Fruit fly (Drosophila melanogaster) whole organism, embryonic: ENCODE data around the gene ct.

ENCODE experiments used
- Atf3 ChIP-seq: fragments of 200-800 bp; sonication (Bioruptor generic); optimal IDR thresholded peaks from 3 replicates; lab custom pipeline; 2016; ENCODE audit warnings: missing biosample characterization, missing genetic modification characterization
- Awh ChIP-seq: fragments of 200-800 bp; sonication (Bioruptor generic); IDR thresholded peaks from 2 replicates; pipeline ENCODE4, ENCODE4 v1.3.6; 2022; ENCODE audit warnings: missing biosample characterization, missing genetic modification characterization
- CG11504 ChIP-seq: fragments of 200-800 bp; sonication (Bioruptor generic); optimal IDR thresholded peaks from 3 replicates; lab custom pipeline; 2019; ENCODE audit warnings: missing biosample characterization, mild to moderate bottlenecking, missing genetic modification characterization, moderate library complexity
- CG12659 ChIP-seq: fragments of 200-800 bp; sonication (Bioruptor generic); optimal IDR thresholded peaks from 3 replicates; lab custom pipeline; 2017; ENCODE audit warnings: mild to moderate bottlenecking, missing biosample characterization, missing genetic modification reagents, missing genetic modification characterization
- CG1602 ChIP-seq: fragments of 200-800 bp; sonication (Bioruptor generic); optimal IDR thresholded peaks from 3 replicates; lab custom pipeline; 2016; ENCODE audit warnings: missing biosample characterization, missing genetic modification characterization
- CG17186 ChIP-seq: fragments of 200-800 bp; sonication (Bioruptor generic); optimal IDR thresholded peaks from 3 replicates; lab custom pipeline; 2017; ENCODE audit warnings: missing biosample characterization, missing genetic modification reagents, missing genetic modification characterization
- CG17328 ChIP-seq: fragments of 200-800 bp; sonication (Bioruptor generic); IDR thresholded peaks from 2 replicates; pipeline ENCODE4 v1.3.6; 2022; ENCODE audit warnings: missing biosample characterization, missing genetic modification characterization
- CG17612 ChIP-seq: fragments of 200-800 bp; sonication (Bioruptor generic); IDR thresholded peaks from 2 replicates; pipeline ENCODE4 v1.3.6; 2022; ENCODE audit warnings: missing biosample characterization, missing genetic modification characterization
- CG1832 ChIP-seq: fragments of 200-800 bp; sonication (Bioruptor generic); optimal IDR thresholded peaks from 2 replicates; lab custom pipeline; 2017; ENCODE audit warnings: missing biosample characterization, mild to moderate bottlenecking, missing genetic modification characterization, inconsistent platforms
- CG2129 ChIP-seq: fragments of 200-800 bp; sonication (Bioruptor generic); IDR thresholded peaks from 2 replicates; pipeline ENCODE4 v1.3.6; 2022; ENCODE audit warnings: missing biosample characterization, missing genetic modification characterization; ENCODE audit not compliant: partially characterized antibody
- CG31224 ChIP-seq: fragments of 200-800 bp; sonication (Bioruptor generic); IDR thresholded peaks from 2 replicates; pipeline ENCODE4 v1.3.6; 2022; ENCODE audit warnings: missing biosample characterization, missing genetic modification characterization
- CG33213 ChIP-seq: fragments of 200-800 bp; sonication (Bioruptor generic); optimal IDR thresholded peaks from 3 replicates; lab custom pipeline; 2016; ENCODE audit warnings: missing biosample characterization, missing genetic modification characterization
- CG34224 ChIP-seq: fragments of 200-800 bp; sonication (Bioruptor generic); IDR thresholded peaks from 3 replicates; pipeline ENCODE4 v1.3.6; 2022; ENCODE audit warnings: missing biosample characterization, missing genetic modification characterization; ENCODE audit not compliant: partially characterized antibody
- CG5245 ChIP-seq: fragments of 200-800 bp; sonication (Bioruptor generic); optimal IDR thresholded peaks from 3 replicates; lab custom pipeline; 2016; ENCODE audit warnings: missing biosample characterization, missing genetic modification characterization
- CG6813 ChIP-seq: fragments of 200-800 bp; sonication (Bioruptor generic); optimal IDR thresholded peaks from 2 replicates; lab custom pipeline; 2017; ENCODE audit warnings: missing biosample characterization, missing genetic modification characterization, mild to moderate bottlenecking, moderate library complexity, missing genetic modification reagents
- CG7786 ChIP-seq: fragments of 200-800 bp; sonication (Bioruptor generic); optimal IDR thresholded peaks from 2 replicates; lab custom pipeline; 2016; ENCODE audit warnings: missing biosample characterization, missing genetic modification characterization
- CG8478 ChIP-seq: fragments of >200 bp; optimal IDR thresholded peaks from 2 replicates; lab custom pipeline; 2018
- CG9932 ChIP-seq: fragments of 200-800 bp; sonication (Bioruptor generic); IDR thresholded peaks from 2 replicates; pipeline ENCODE4 v1.3.6; 2022; ENCODE audit warnings: missing biosample characterization, missing genetic modification characterization
- Camta ChIP-seq: fragments of 200-800 bp; sonication (Bioruptor generic); optimal IDR thresholded peaks from 2 replicates; lab custom pipeline; 2016; ENCODE audit warnings: missing biosample characterization, missing genetic modification characterization
- D19A ChIP-seq: fragments of 200-800 bp; optimal IDR thresholded peaks from 3 replicates; lab custom pipeline; 2019; ENCODE audit warnings: missing biosample characterization, mild to moderate bottlenecking, missing genetic modification characterization, moderate library complexity
- Doc2 ChIP-seq: fragments of 200-800 bp; sonication (Bioruptor generic); IDR thresholded peaks from 2 replicates; pipeline ENCODE4 v1.3.6; 2022; ENCODE audit warnings: missing biosample characterization, missing genetic modification characterization
- Dref ChIP-seq: fragments of 200-800 bp; sonication (Bioruptor generic); IDR thresholded peaks from 2 replicates; pipeline ENCODE4 v1.3.6; 2022; ENCODE audit warnings: missing biosample characterization, missing genetic modification characterization
- Gug ChIP-seq: fragments of 200-800 bp; sonication (Bioruptor generic); IDR thresholded peaks from 4 replicates; pipeline ENCODE4 v1.3.6; 2022; ENCODE audit warnings: missing biosample characterization, missing genetic modification characterization
- Hey ChIP-seq: fragments of 200-800 bp; sonication (Bioruptor generic); optimal IDR thresholded peaks from 3 replicates; lab custom pipeline; 2018; ENCODE audit warnings: missing biosample characterization, mild to moderate bottlenecking, missing genetic modification characterization
- Myb ChIP-seq: fragments of 200-800 bp; sonication (Bioruptor generic); optimal IDR thresholded peaks from 2 replicates; lab custom pipeline; 2016; ENCODE audit warnings: missing biosample characterization, missing genetic modification characterization
- Ravus ChIP-seq: fragments of 200-800 bp; sonication (Bioruptor generic); IDR thresholded peaks from 2 replicates; pipeline ENCODE4 v1.3.6; 2022; ENCODE audit warnings: missing biosample characterization, missing genetic modification characterization
- Sox102F ChIP-seq: fragments of 200-800 bp; sonication (Bioruptor generic); optimal IDR thresholded peaks from 2 replicates; lab custom pipeline; 2018; ENCODE audit warnings: missing biosample characterization, mild to moderate bottlenecking, missing genetic modification characterization, moderate library complexity
- amos ChIP-seq: fragments of 200-800 bp; sonication (Bioruptor generic); IDR thresholded peaks from 2 replicates; pipeline ENCODE4 v1.3.6; 2022; ENCODE audit warnings: missing biosample characterization, missing genetic modification characterization; ENCODE audit not compliant: partially characterized antibody
- ato ChIP-seq: fragments of 200-800 bp; sonication (Bioruptor generic); IDR thresholded peaks from 2 replicates; pipeline ENCODE4 v1.3.6; 2022; ENCODE audit warnings: missing biosample characterization, missing genetic modification characterization; ENCODE audit not compliant: partially characterized antibody
- bbx ChIP-seq: fragments of 200-800 bp; sonication (Bioruptor generic); IDR thresholded peaks from 2 replicates; pipeline ENCODE4 v1.3.6; 2022; ENCODE audit warnings: missing biosample characterization, missing genetic modification characterization; ENCODE audit not compliant: partially characterized antibody
- bcd ChIP-seq: fragments of 200-800 bp; sonication (Bioruptor generic); optimal IDR thresholded peaks from 2 replicates; lab custom pipeline; 2017; ENCODE audit warnings: missing biosample characterization, mild to moderate bottlenecking, missing genetic modification characterization
- dati ChIP-seq: fragments of 200-800 bp; sonication (Bioruptor generic); IDR thresholded peaks from 2 replicates; pipeline ENCODE4 v1.3.6; 2022; ENCODE audit warnings: missing biosample characterization, missing genetic modification characterization
- dpn ChIP-seq, 2 experiments: fragments of 200-800 bp; sonication (Bioruptor generic); optimal IDR thresholded peaks; 3 replicates each; lab custom pipeline; 2016; ENCODE audit warnings: missing biosample characterization in 2 of 2, missing genetic modification characterization in 2 of 2
- ems ChIP-seq: fragments of 200-800 bp; sonication (Bioruptor generic); optimal IDR thresholded peaks from 3 replicates; lab custom pipeline; 2016; ENCODE audit warnings: missing biosample characterization, missing genetic modification characterization
- en ChIP-seq: fragments of 200-800 bp; sonication (Bioruptor generic); optimal IDR thresholded peaks from 2 replicates; lab custom pipeline; 2016; ENCODE audit warnings: missing biosample characterization, missing genetic modification characterization
- gcm2 ChIP-seq: fragments of 200-800 bp; sonication (Bioruptor generic); optimal IDR thresholded peaks from 2 replicates; lab custom pipeline; 2016; ENCODE audit warnings: missing biosample characterization, missing genetic modification characterization
- gfzf ChIP-seq: fragments of 200-800 bp; sonication (Bioruptor generic); optimal IDR thresholded peaks from 2 replicates; lab custom pipeline; 2016; ENCODE audit warnings: missing biosample characterization, mild to moderate bottlenecking, missing genetic modification characterization, moderate library complexity
- h ChIP-seq: fragments of >200 bp; optimal IDR thresholded peaks from 2 replicates; lab custom pipeline; 2017
- jumu ChIP-seq: fragments of 200-800 bp; sonication (Bioruptor generic); optimal IDR thresholded peaks from 3 replicates; lab custom pipeline; 2016; ENCODE audit warnings: missing biosample characterization, missing genetic modification characterization
- lmd ChIP-seq: fragments of 200-800 bp; sonication (Bioruptor generic); IDR thresholded peaks from 2 replicates; pipeline ENCODE4 v1.3.6; 2022; ENCODE audit warnings: missing biosample characterization, missing genetic modification characterization
- maf-S ChIP-seq: fragments of 200-800 bp; sonication (Bioruptor generic); optimal IDR thresholded peaks from 2 replicates; lab custom pipeline; 2016; ENCODE audit warnings: missing biosample characterization, missing genetic modification characterization
- nerfin-1 ChIP-seq: fragments of 200-800 bp; sonication (Bioruptor generic); optimal IDR thresholded peaks from 3 replicates; lab custom pipeline; 2019; ENCODE audit warnings: missing biosample characterization, mild to moderate bottlenecking, missing genetic modification characterization, moderate library complexity
- onecut ChIP-seq: fragments of 200-800 bp; sonication (Bioruptor generic); IDR thresholded peaks from 2 replicates; pipeline ENCODE4 v1.3.6; 2022; ENCODE audit warnings: missing biosample characterization, missing genetic modification characterization
- pnt ChIP-seq: fragments of 200-800 bp; sonication (Bioruptor generic); optimal IDR thresholded peaks from 3 replicates; lab custom pipeline; 2016; ENCODE audit warnings: missing biosample characterization, missing genetic modification characterization
- pros ChIP-seq: fragments of 200-800 bp; sonication (Bioruptor generic); optimal IDR thresholded peaks from 3 replicates; lab custom pipeline; 2019; ENCODE audit warnings: missing biosample characterization, mild to moderate bottlenecking, missing genetic modification characterization, moderate library complexity
- sens-2 ChIP-seq: fragments of 200-800 bp; sonication (Bioruptor generic); IDR thresholded peaks from 2 replicates; pipeline ENCODE4 v1.3.6; 2022; ENCODE audit warnings: missing biosample characterization, missing genetic modification characterization
- sisA ChIP-seq: fragments of 200-800 bp; sonication (Bioruptor generic); IDR thresholded peaks from 2 replicates; pipeline ENCODE4 v1.3.6; 2022; ENCODE audit warnings: missing biosample characterization, missing genetic modification characterization
- stwl ChIP-seq: fragments of 200-800 bp; sonication (Bioruptor generic); optimal IDR thresholded peaks from 3 replicates; lab custom pipeline; 2018; ENCODE audit warnings: missing biosample characterization, mild to moderate bottlenecking, missing genetic modification characterization, moderate library complexity
- tna ChIP-seq: fragments of 200-800 bp; sonication (Bioruptor generic); IDR thresholded peaks from 2 replicates; pipeline ENCODE4 v1.3.6; 2022; ENCODE audit warnings: missing biosample characterization, missing genetic modification characterization; ENCODE audit not compliant: partially characterized antibody

ct gene

DNA sequence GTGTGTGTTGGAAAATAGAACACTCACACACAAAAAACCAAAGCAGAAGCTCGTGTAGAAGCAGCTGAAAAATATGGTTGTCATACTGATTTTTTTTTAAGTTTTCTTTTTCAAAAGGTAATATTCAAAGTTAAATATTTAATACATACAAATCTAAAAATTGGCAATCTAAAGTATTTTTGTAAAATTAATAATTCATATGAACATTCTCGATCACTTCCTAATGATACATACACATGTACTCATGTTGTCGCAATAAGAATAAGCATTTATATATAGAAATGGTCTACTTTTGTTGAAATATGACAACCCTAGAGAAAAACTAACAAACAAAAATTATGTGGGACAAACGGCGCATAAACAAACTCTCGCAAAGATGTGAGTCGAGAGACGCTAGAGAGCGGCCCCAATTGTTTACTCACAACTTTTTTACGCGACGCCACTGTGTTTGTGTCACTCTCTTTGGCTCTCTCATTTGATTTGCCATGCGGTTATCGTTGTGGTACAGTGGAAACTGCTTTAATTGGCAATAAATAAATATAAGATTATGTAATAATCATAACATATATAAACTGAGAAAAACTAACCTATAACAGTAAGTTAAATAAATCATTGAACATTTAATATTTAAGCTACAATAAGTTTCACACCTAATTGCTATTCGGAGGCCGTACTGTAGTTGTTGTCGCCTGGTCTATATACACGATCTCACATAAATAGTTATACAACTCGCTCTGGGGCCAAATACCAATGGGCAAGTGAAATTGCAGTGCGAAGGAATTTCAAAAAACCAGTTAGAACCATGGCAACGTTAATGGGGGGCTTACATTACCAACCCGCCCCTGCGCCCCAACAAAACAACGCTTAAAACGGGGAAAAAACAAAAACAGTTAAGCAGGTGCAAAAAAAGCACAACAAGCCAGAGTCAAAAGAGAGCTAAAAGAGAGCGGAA is 98.4 kb downstream of the ct start (continued):
- peak; percentile 90 for TF ChIP-seq Doc2 (GFP tag; lab: Robert Waterston, UW)
- peak; percentile 41 for TF ChIP-seq CG33213 (GFP tag; lab: Kevin White, UChicago)
- peak; percentile 74 for TF ChIP-seq jumu (GFP tag; lab: Kevin White, UChicago)
- no peak for TF ChIP-seq gfzf
- no peak for TF ChIP-seq tna (GFP tag; lab: Robert Waterston, UW)
- TF ChIP-seq dati (GFP tag; lab: Robert Waterston, UW) = peak; percentile 95
- peak; percentile 34 for TF ChIP-seq stwl (tag; lab: Kevin White, UChicago)
- TF ChIP-seq Hey = peak; percentile 87
- TF ChIP-seq CG11504 (tag; lab: Kevin White, UChicago) = peak; percentile 97
- TF ChIP-seq CG31224 (GFP tag; lab: Robert Waterston, UW) = peak; percentile 96
- TF ChIP-seq CG1602 (GFP tag; lab: Kevin White, UChicago) = peak; percentile 94
- TF ChIP-seq onecut (GFP tag; lab: Robert Waterston, UW) = peak; percentile 94
- peak; percentile 30; the same call in 1 of the 3 replicates for TF ChIP-seq CG34224 (GFP tag; lab: Robert Waterston, UW)
- TF ChIP-seq Dref (GFP tag; lab: Robert Waterston, UW) = peak; percentile 48; the same call in 1 of the 2 replicates
- TF ChIP-seq Gug (GFP tag; lab: Robert Waterston, UW) = peak; percentile 94
- TF ChIP-seq CG7786 (GFP tag; lab: Kevin White, UChicago) = peak; percentile 82
- peak; percentile 99 for TF ChIP-seq Awh (GFP tag; lab: Robert Waterston, UW)
- TF ChIP-seq CG17186 (GFP tag; lab: Kevin White, UChicago) = peak; percentile 67
- peak; percentile 93 for TF ChIP-seq CG5245 (GFP tag; lab: Kevin White, UChicago)
- peak; percentile 84 for TF ChIP-seq ems (GFP tag; lab: Kevin White, UChicago)
- TF ChIP-seq h (lab: Kevin White, UChicago) = no peak
- TF ChIP-seq gcm2 (GFP tag; lab: Kevin White, UChicago) = peak; percentile 5
- peak; percentile 97 for TF ChIP-seq CG17612 (GFP tag; lab: Robert Waterston, UW)
- peak; percentile 98 for TF ChIP-seq lmd (GFP tag; lab: Robert Waterston, UW)
- no peak for TF ChIP-seq bbx (GFP tag; lab: Robert Waterston, UW)
- peak; percentile 98 for TF ChIP-seq sisA
- TF ChIP-seq D19A (tag; lab: Kevin White, UChicago) = peak; percentile 94
- no peak for TF ChIP-seq CG8478 (lab: Kevin White, UChicago)
- peak; percentile 40 to 98 for TF ChIP-seq dpn (GFP tag; optimal IDR thresholded peaks at IDR 0.05; lab: Kevin White, UChicago)
- TF ChIP-seq bcd = peak; percentile 97
- peak; percentile 81 for TF ChIP-seq pros
- TF ChIP-seq ato (GFP tag; lab: Robert Waterston, UW) = no peak
- TF ChIP-seq CG2129 = no peak
- TF ChIP-seq sens-2 (GFP tag; lab: Robert Waterston, UW) = peak; percentile 95
- TF ChIP-seq amos = no peak; the same call in 1 of the 2 replicates
- no peak for TF ChIP-seq en (GFP tag; lab: Kevin White, UChicago)
- TF ChIP-seq CG1832 = no peak
- TF ChIP-seq Myb (GFP tag; lab: Kevin White, UChicago) = peak; percentile 30
- TF ChIP-seq Camta (GFP tag; lab: Kevin White, UChicago) = no peak
- TF ChIP-seq Sox102F = peak; percentile 98
- peak; percentile 59 for TF ChIP-seq pnt
- TF ChIP-seq CG6813 (GFP tag; lab: Kevin White, UChicago) = peak; percentile 97
- peak; percentile 98 for TF ChIP-seq CG17328 (GFP tag; lab: Robert Waterston, UW)
- TF ChIP-seq Atf3 (GFP tag; lab: Kevin White, UChicago) = peak; percentile 5
- TF ChIP-seq CG9932 (GFP tag; lab: Robert Waterston, UW) = peak; percentile 99
- peak; percentile 97 for TF ChIP-seq nerfin-1
- peak; percentile 99 for TF ChIP-seq CG12659
- TF ChIP-seq Ravus (GFP tag; lab: Robert Waterston, UW) = peak; percentile 95
- TF ChIP-seq maf-S (GFP tag; lab: Kevin White, UChicago) = peak; percentile 40
